Worm (Caenorhabditis elegans) whole organism, L2 larva: Measurements from ENCODE around the gene srh-287.

ENCODE experiments used
- fos-1 ChIP-seq: fragments of 150-350 bp; optimal IDR thresholded peaks from 2 replicates; lab custom pipeline; 2014; ENCODE audit warnings: missing biosample characterization, missing genetic modification characterization
- lin-13 ChIP-seq: fragments of 150-350 bp; optimal IDR thresholded peaks from 2 replicates; lab custom pipeline; 2014; ENCODE audit warnings: missing biosample characterization, missing genetic modification reagents, missing genetic modification characterization
- nhr-10 ChIP-seq: sonication (generic microtip); optimal IDR thresholded peaks from 2 replicates; lab custom pipeline; 2017; ENCODE audit warnings: missing biosample characterization, missing genetic modification characterization
- nhr-11 ChIP-seq: fragments of 150-350 bp; optimal IDR thresholded peaks from 2 replicates; lab custom pipeline; 2014; ENCODE audit warnings: missing biosample characterization, missing genetic modification characterization
- skn-1 ChIP-seq: sonication (generic microtip); optimal IDR thresholded peaks from 2 replicates; lab custom pipeline; 2017; ENCODE audit warnings: missing biosample characterization, missing genetic modification characterization
- unc-62 ChIP-seq: fragments of 150-350 bp; optimal IDR thresholded peaks from 2 replicates; lab custom pipeline; 2014; ENCODE audit warnings: missing biosample characterization, missing genetic modification reagents, missing genetic modification characterization
- ztf-11 ChIP-seq: sonication (generic microtip); optimal IDR thresholded peaks from 2 replicates; lab custom pipeline; 2017; ENCODE audit warnings: missing biosample characterization, missing genetic modification characterization
- ztf-4 ChIP-seq: fragments of 150-350 bp; optimal IDR thresholded peaks from 2 replicates; lab custom pipeline; 2014; ENCODE audit warnings: missing biosample characterization, missing genetic modification characterization

DNA sequence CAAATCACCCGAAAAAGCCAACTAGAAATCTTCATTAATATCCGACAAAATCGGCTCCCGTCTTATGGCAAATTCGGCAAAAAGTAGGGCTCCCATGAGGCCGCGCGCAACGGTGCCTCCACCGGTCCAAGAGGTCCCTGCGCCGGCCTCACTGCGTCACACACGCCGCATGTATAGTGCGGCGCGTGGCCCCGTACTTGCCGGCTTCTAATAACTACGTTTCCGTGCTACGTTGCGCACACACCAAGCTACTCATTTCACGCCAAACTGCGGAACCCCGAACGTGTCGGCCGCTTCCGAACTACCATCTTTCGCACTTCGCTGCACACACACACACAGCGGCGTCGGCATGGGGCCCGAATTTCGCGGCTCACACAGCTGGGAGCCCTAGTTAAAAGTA is 19.1 kb downstream of the srh-287 start:
- TF ChIP-seq unc-62 (GFP tag; lab: Kevin White, UChicago): no peak
- no peak for TF ChIP-seq ztf-11 (tag; lab: Kevin White, UChicago)
- no peak for TF ChIP-seq lin-13 (GFP tag; lab: Kevin White, UChicago)
- no peak for TF ChIP-seq skn-1 (tag; lab: Kevin White, UChicago)
- no peak for TF ChIP-seq ztf-4 (tag; lab: Kevin White, UChicago)
- no peak for TF ChIP-seq nhr-11 (tag; lab: Kevin White, UChicago)
- TF ChIP-seq nhr-10 (tag; lab: Kevin White, UChicago): no peak
- TF ChIP-seq fos-1: no peak
